Fruit fly (Drosophila melanogaster) whole organism, wandering third instar larva: ENCODE data around the gene CG32819.

Source experiments
- Abd-B ChIP-seq: fragments of >200 bp; optimal IDR thresholded peaks from 2 replicates; lab custom pipeline; 2017; ENCODE audit warnings: missing biosample characterization, missing genetic modification characterization
- CG9705 ChIP-seq: fragments of 200-800 bp; sonication (Bioruptor generic); optimal IDR thresholded peaks from 2 replicates; lab custom pipeline; 2018; ENCODE audit warnings: missing biosample characterization, mild to moderate bottlenecking, missing genetic modification characterization
- Dfd ChIP-seq: fragments of >200 bp; optimal IDR thresholded peaks from 2 replicates; lab custom pipeline; 2017; ENCODE audit warnings: missing biosample characterization, missing genetic modification characterization
- Dif ChIP-seq: fragments of 200-275, 200-300 bp; sonication (Bioruptor generic); optimal IDR thresholded peaks from 2 replicates; lab custom pipeline; 2018; ENCODE audit warnings: missing biosample characterization, missing genetic modification characterization; ENCODE audit not compliant: partially characterized antibody
- GATAd ChIP-seq: sonication (Bioruptor generic); optimal IDR thresholded peaks from 2 replicates; lab custom pipeline; 2016; ENCODE audit warnings: missing biosample characterization, missing genetic modification characterization
- Hr83 ChIP-seq: fragments of 200-300 bp; sonication (Bioruptor generic); optimal IDR thresholded peaks from 2 replicates; lab custom pipeline; 2016; ENCODE audit warnings: missing biosample characterization, mild to moderate bottlenecking, missing genetic modification characterization, moderate library complexity; ENCODE audit not compliant: poor library complexity, severe bottlenecking
- Myc ChIP-seq: fragments of >200 bp; optimal IDR thresholded peaks from 2 replicates; lab custom pipeline; 2017
- Vsx2 ChIP-seq: fragments of 200-300, 225-300 bp; sonication (Bioruptor generic); optimal IDR thresholded peaks from 2 replicates; lab custom pipeline; 2018; ENCODE audit warnings: missing biosample characterization, missing genetic modification characterization; ENCODE audit not compliant: partially characterized antibody
- br ChIP-seq: fragments of 200-800 bp; sonication (Bioruptor generic); optimal IDR thresholded peaks from 2 replicates; lab custom pipeline; 2016; ENCODE audit warnings: missing biosample characterization, missing genetic modification characterization
- dl ChIP-seq, 2 experiments: fragments of 175-275, 200-275 bp in 1 of 2; fragments of 200-275 bp in 1 of 2; sonication (Bioruptor generic); optimal IDR thresholded peaks; lab custom pipeline; 2018; ENCODE audit warnings: mild to moderate bottlenecking in 2 of 2, missing biosample characterization in 2 of 2, missing genetic modification characterization in 2 of 2, moderate library complexity in 2 of 2; ENCODE audit not compliant: partially characterized antibody in 2 of 2, insufficient read depth in 1 of 2
- dmrt93B ChIP-seq: fragments of 200-800 bp; sonication (Bioruptor generic); optimal IDR thresholded peaks from 2 replicates; lab custom pipeline; 2018; ENCODE audit warnings: missing biosample characterization, mild to moderate bottlenecking, missing genetic modification characterization
- h ChIP-seq: fragments of 200-800 bp; sonication (Bioruptor generic); optimal IDR thresholded peaks from 3 replicates; lab custom pipeline; 2016; ENCODE audit warnings: missing biosample characterization, mild to moderate bottlenecking, missing genetic modification characterization
- pan ChIP-seq: fragments of >200 bp; optimal IDR thresholded peaks from 2 replicates; lab custom pipeline; 2017
- woc ChIP-seq: sonication (Bioruptor generic); optimal IDR thresholded peaks from 2 replicates; lab custom pipeline; 2016; ENCODE audit warnings: missing biosample characterization, mild to moderate bottlenecking, missing genetic modification characterization

DNA sequence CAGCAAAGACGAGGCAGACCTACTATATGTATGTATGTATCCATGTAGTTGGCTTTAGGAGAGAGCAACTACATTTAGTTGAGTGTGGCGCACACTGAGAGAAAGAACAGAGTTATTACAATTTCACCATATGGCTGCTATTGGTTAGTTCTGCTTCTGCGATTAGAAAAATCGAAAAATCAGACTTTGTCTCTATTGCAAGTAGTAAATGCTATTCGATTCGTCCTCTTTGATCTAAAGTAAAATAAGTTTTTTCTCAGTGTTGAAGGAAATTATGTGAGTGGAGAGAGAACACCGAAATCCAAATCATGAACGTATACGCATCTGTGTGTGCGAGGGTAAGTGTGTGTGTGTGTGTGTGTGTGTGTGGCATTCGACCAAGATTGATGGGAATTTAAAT is 27.0 kb downstream of the CG32819 start:
- no peak for TF ChIP-seq Myc (lab: Kevin White, UChicago)
- TF ChIP-seq pan, result no peak
- TF ChIP-seq Abd-B (GFP tag; lab: Kevin White, UChicago), result no peak
- TF ChIP-seq h (GFP tag; lab: Kevin White, UChicago), result peak; percentile 95
- TF ChIP-seq Dif, result no peak
- TF ChIP-seq Vsx2 (GFP tag; lab: Kevin White, UChicago), result no peak
- TF ChIP-seq dl (GFP tag; optimal IDR thresholded peaks at IDR 0.05; lab: Kevin White, UChicago; ENCODE audit: insufficient read depth in 1 of 2, partially characterized antibody in 2 of 2), result no peak
- peak; percentile 44 for TF ChIP-seq Dfd
- TF ChIP-seq woc, result peak; percentile 48
- no peak for TF ChIP-seq GATAd (GFP tag; lab: Kevin White, UChicago)
- TF ChIP-seq dmrt93B, result peak; percentile 74
- peak; percentile 69 for TF ChIP-seq CG9705 (GFP tag; lab: Kevin White, UChicago)
- TF ChIP-seq Hr83, result no peak
- peak; percentile 66 for TF ChIP-seq br (GFP tag; lab: Kevin White, UChicago)
